Worm (Caenorhabditis elegans) whole organism, midembryonic: ENCODE data around the gene K08E5.6.

Experiments
- T22C8.4 ChIP-seq: fragments of 200-800 bp; sonication (Bioruptor generic); IDR thresholded peaks from 2 replicates; pipeline ENCODE4 v1.3.6; 2022; ENCODE audit warnings: missing genetic modification characterization, missing compliant biosample characterization
- cog-1 ChIP-seq: sonication (generic microtip); optimal IDR thresholded peaks from 2 replicates; lab custom pipeline; 2016; ENCODE audit warnings: missing genetic modification characterization, missing compliant biosample characterization
- flt-1 ChIP-seq: fragments of 200-800 bp; sonication (Bioruptor generic); IDR thresholded peaks from 2 replicates; pipeline ENCODE4 v1.3.6; 2022; ENCODE audit warnings: missing genetic modification characterization, missing compliant biosample characterization
- klf-2 ChIP-seq: fragments of 200-800 bp; sonication (Bioruptor generic); conservative IDR thresholded peaks from 2 replicates; pipeline ENCODE4 v1.3.6; 2022; ENCODE audit warnings: missing genetic modification reagents, missing genetic modification characterization, missing compliant biosample characterization
- med-1 ChIP-seq: sonication (generic microtip); optimal IDR thresholded peaks from 2 replicates; lab custom pipeline; 2017; ENCODE audit warnings: missing genetic modification characterization, mild to moderate bottlenecking, missing compliant biosample characterization, antibody characterized with exemption, missing genetic modification reagents; ENCODE audit not compliant: insufficient read depth
- ref-1 ChIP-seq: fragments of 200-800 bp; sonication (Bioruptor generic); conservative IDR thresholded peaks from 2 replicates; pipeline ENCODE4 v1.3.6; 2022; ENCODE audit warnings: missing genetic modification reagents, missing genetic modification characterization, missing compliant biosample characterization
- tab-1 ChIP-seq: fragments of 200-800 bp; sonication (Bioruptor generic); IDR thresholded peaks from 2 replicates; pipeline ENCODE4 v1.3.6; 2022; ENCODE audit warnings: missing genetic modification characterization, missing compliant biosample characterization
- ztf-23 ChIP-seq: fragments of 200-800 bp; sonication (Bioruptor generic); IDR thresholded peaks from 2 replicates; pipeline ENCODE4 v1.3.6; 2022; ENCODE audit warnings: missing genetic modification reagents, missing genetic modification characterization, missing compliant biosample characterization
- ztf-29 ChIP-seq: fragments of 200-800 bp; sonication (Bioruptor generic); IDR thresholded peaks from 2 replicates; pipeline ENCODE4 v1.3.6; 2022; ENCODE audit warnings: missing genetic modification reagents, missing genetic modification characterization, missing compliant biosample characterization

DNA sequence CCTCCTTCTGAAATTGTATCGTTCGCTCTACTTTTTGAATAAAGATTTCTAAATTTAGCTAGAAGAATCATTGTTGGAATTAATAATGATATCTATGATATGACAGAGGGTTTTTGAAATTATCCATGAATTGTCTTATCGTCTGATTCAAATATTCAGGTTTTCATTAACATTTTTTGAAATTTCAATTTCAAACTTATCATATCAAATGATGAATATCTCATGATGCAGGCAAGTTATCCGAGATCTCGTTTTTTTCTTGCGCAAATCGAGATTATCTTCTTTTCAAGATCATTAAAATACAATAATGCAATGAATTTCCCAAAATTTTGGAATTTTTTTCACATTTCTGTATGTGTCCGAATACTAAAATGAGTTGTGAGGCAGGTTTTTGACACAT, 42.9 kb upstream of the K08E5.6 start, which contains the start of gene spop-1:
- TF ChIP-seq tab-1 (GFP tag; lab: Robert Waterston, UW) = no peak
- TF ChIP-seq klf-2 (GFP tag; lab: Robert Waterston, UW) = no peak
- TF ChIP-seq flt-1 = no peak
- TF ChIP-seq T22C8.4 = no peak
- no peak for TF ChIP-seq cog-1 (tag; lab: Kevin White, UChicago)
- TF ChIP-seq med-1 (GFP tag; lab: Kevin White, UChicago) = no peak
- no peak for TF ChIP-seq ztf-23
- no peak for TF ChIP-seq ztf-29 (GFP tag; lab: Robert Waterston, UW)
- TF ChIP-seq ref-1 (GFP tag; lab: Robert Waterston, UW) = no peak
